Worm (Caenorhabditis elegans): ENCODE data around the gene C42C1.12.

Gene C42C1.12

DNA sequence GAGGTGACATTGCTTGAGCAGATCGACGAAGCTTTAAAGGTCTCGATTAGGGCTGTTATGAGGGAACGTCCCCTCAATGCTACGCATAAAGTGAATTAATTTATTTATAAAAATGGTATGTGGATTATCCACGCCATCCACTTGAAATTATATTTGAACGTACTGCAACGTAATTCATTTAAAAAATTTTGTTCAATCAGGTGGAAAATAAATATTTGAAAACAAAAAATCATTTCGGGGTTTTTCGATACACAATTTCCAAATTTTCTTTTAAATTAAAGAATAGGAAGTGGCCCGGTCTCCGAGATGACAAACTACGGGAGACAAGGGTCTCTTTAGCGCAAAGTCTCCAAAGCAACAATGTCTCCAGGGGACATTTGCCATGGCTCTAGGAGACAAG, 29.6 kb upstream of the C42C1.12 start, which contains the start of gene oac-58:
Gene oac-58, minus strand, starts transcription at position 101 of the 400 bp plus-strand sequence.
- TF ChIP-seq F22D6.2 (tag; optimal IDR thresholded peaks at IDR 0.05) = no peak
- no peak for TF ChIP-seq ceh-27 (GFP tag; optimal IDR thresholded peaks at IDR 0.05)
- TF ChIP-seq snpc-3.4 (tag; optimal IDR thresholded peaks at IDR 0.05) = no peak
- no peak for TF ChIP-seq nhr-179 (tag; optimal IDR thresholded peaks at IDR 0.05)
- TF ChIP-seq Y79H2A.3 (GFP tag; conservative IDR thresholded peaks at IDR 0.05) = no peak
- no peak for TF ChIP-seq cebp-2 (GFP tag; IDR thresholded peaks at IDR 0.05)
- no peak for TF ChIP-seq pha-4 (tag; optimal IDR thresholded peaks at IDR 0.05)
- no peak for TF ChIP-seq gei-17 (GFP tag; optimal IDR thresholded peaks at IDR 0.05)
- no peak for TF ChIP-seq aptf-3 (GFP tag; IDR thresholded peaks at IDR 0.05)
- no peak for TF ChIP-seq nfyb-1 (GFP tag; IDR thresholded peaks at IDR 0.05)
- no peak for TF ChIP-seq ztf-6 (GFP tag; IDR thresholded peaks at IDR 0.05)
- TF ChIP-seq lin-26 (GFP tag; IDR thresholded peaks at IDR 0.05) = no peak
- TF ChIP-seq F55B11.4 (tag; optimal IDR thresholded peaks at IDR 0.05; ENCODE audit: borderline replicate concordance, insufficient read depth) = no peak
- no peak for TF ChIP-seq T26A5.8 (tag; optimal IDR thresholded peaks at IDR 0.05)
- TF ChIP-seq bed-1 (GFP tag; IDR thresholded peaks at IDR 0.05) = no peak

DNA sequence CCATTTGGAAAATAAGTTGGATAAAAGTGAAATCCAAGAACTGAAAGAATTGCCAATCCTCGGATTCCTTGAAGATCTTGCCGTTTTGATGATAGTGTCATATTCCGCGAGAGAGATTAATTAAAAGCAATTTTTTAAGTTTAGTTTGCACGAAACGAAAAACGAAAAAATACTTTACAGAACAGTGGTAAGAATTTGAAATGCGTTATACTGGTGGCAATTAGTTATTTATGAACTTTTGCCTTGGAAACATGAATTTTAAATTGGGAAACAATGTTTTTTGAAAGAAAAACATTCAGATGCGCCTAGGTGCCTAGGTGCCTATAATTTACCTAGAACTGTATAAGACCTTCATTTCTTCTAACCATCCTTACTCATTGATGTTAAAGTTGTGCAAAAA, 25.7 kb upstream of the C42C1.12 start, which contains the start of gene oac-57:
Gene oac-57, minus strand, starts transcription at position 101 of the 400 bp plus-strand sequence.
- no peak for TF ChIP-seq dpff-1 (tag; optimal IDR thresholded peaks at IDR 0.05)
- TF ChIP-seq mel-28 (tag; optimal IDR thresholded peaks at IDR 0.05; ENCODE audit: borderline replicate concordance) = no peak
- TF ChIP-seq F55B11.4 (tag; optimal IDR thresholded peaks at IDR 0.05; ENCODE audit: borderline replicate concordance, insufficient read depth) = no peak
- no peak for TF ChIP-seq C17E4.6 (GFP tag; IDR thresholded peaks at IDR 0.05)
- no peak for TF ChIP-seq Y53G8AR.9 (GFP tag; conservative IDR thresholded peaks at IDR 0.05)
- no peak for TF ChIP-seq ccch-3 (GFP tag; optimal IDR thresholded peaks at IDR 0.05)
- no peak for TF ChIP-seq egl-18 (GFP tag; IDR thresholded peaks at IDR 0.05)
- TF ChIP-seq ceh-40 (GFP tag; IDR thresholded peaks at IDR 0.05) = no peak
- no peak for TF ChIP-seq snpc-4 (GFP tag; optimal IDR thresholded peaks at IDR 0.05)
- no peak for TF ChIP-seq snpc-4 (tag; optimal IDR thresholded peaks at IDR 0.05)
- TF ChIP-seq xnd-1 (tag; optimal IDR thresholded peaks at IDR 0.05) = no peak
- TF ChIP-seq B0035.1 (tag; optimal IDR thresholded peaks at IDR 0.05) = no peak
- TF ChIP-seq ama-1 (optimal IDR thresholded peaks at IDR 0.05) = no peak
- TF ChIP-seq ama-1 (GFP tag; optimal IDR thresholded peaks at IDR 0.05) = no peak
- no peak for TF ChIP-seq C06A6.2 (GFP tag; conservative IDR thresholded peaks at IDR 0.05)
- TF ChIP-seq egrh-3 (GFP tag; IDR thresholded peaks at IDR 0.05) = no peak
- no peak for TF ChIP-seq sptf-2 (GFP tag; optimal IDR thresholded peaks at IDR 0.05)

DNA sequence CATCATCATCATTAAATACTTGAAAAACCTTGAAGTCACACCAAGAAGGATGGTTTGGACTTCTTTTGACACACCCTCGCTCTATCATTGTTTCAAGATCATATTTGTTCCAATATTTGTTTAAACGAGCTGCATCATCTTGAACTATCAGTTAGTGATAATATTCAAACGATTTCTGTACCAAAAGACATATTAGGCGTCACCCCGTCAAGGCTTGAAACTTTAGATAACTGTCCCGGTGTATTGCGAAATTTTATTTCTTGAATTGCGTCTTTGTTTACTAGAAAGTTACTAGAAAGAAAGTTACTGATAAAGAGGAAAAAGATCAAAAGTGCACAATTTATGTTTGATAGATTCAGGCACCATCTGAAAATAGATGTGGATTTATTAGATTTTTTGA, 23.9 kb upstream of the C42C1.12 start:
- peak; percentile 29 for TF ChIP-seq pha-4 (tag; optimal IDR thresholded peaks at IDR 0.05)
- TF ChIP-seq zfh-2 (GFP tag; conservative IDR thresholded peaks at IDR 0.05) = no peak
- peak; percentile 52 for TF ChIP-seq unc-62 (GFP tag; optimal IDR thresholded peaks at IDR 0.05)
- TF ChIP-seq nhr-80 (tag; optimal IDR thresholded peaks at IDR 0.05) = peak; percentile 79
- TF ChIP-seq nfyb-1 (GFP tag; IDR thresholded peaks at IDR 0.05) = 0 out of 2 replicates have a peak, but pooled peaks have one; percentile 26
- peak; percentile 93 for TF ChIP-seq cebp-1 (GFP tag; IDR thresholded peaks at IDR 0.05)
- peak; percentile 95 for TF ChIP-seq cebp-1 (tag; optimal IDR thresholded peaks at IDR 0.05)
- no peak for TF ChIP-seq die-1 (tag; optimal IDR thresholded peaks at IDR 0.05)

DNA sequence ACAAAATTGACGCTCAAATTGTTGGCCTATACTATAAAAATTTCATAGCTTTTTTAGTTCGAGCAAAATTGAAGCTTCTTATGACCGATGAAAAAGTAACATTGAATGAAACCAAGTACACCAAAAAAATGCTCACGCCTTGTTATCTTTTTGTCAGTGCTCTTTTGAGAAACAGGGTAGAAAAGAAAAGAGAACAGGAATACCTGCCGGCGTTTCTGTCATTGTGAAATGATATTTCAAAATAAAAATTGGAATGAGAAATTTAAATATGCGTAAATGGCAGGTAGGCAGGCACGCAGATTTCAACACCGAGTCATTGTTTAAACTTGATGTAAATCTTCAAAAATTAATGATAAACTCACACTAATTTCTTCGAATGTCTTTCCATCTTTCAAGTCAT, 22.7 kb upstream of the C42C1.12 start:
- no peak for TF ChIP-seq ceh-40 (GFP tag; IDR thresholded peaks at IDR 0.05)
- peak; percentile 71 for TF ChIP-seq nhr-80 (tag; optimal IDR thresholded peaks at IDR 0.05)
- TF ChIP-seq let-607 (tag; optimal IDR thresholded peaks at IDR 0.05) = no peak
- no peak for TF ChIP-seq rec-8 (tag; optimal IDR thresholded peaks at IDR 0.05)
- TF ChIP-seq cebp-1 (GFP tag; IDR thresholded peaks at IDR 0.05) = peak; percentile 53; the same call in 1 of the 2 replicates
- TF ChIP-seq cebp-1 (tag; optimal IDR thresholded peaks at IDR 0.05) = peak; percentile 76
- no peak for TF ChIP-seq D2030.7 (GFP tag; IDR thresholded peaks at IDR 0.05)
- no peak for TF ChIP-seq chd-7 (tag; optimal IDR thresholded peaks at IDR 0.05)
- TF ChIP-seq lin-54 (GFP tag; optimal IDR thresholded peaks at IDR 0.05) = no peak
- TF ChIP-seq repo-1 (tag; optimal IDR thresholded peaks at IDR 0.05) = no peak
- no peak for TF ChIP-seq madf-8 (GFP tag; conservative IDR thresholded peaks at IDR 0.05)

All from whole organism, young adult.